Fruit fly (Drosophila melanogaster) whole organism, embryonic: Measurements from ENCODE around the gene Vlet.

Experiments used
- CG10147 ChIP-seq: fragments of 200-800 bp; sonication (Bioruptor generic); optimal IDR thresholded peaks from 2 replicates; lab custom pipeline; 2019; ENCODE audit warnings: missing biosample characterization, mild to moderate bottlenecking, missing genetic modification characterization, moderate library complexity
- CG10274 ChIP-seq: fragments of 200-800 bp; sonication (Bioruptor generic); optimal IDR thresholded peaks from 3 replicates; lab custom pipeline; 2017; ENCODE audit warnings: missing biosample characterization, mild to moderate bottlenecking, missing genetic modification characterization
- CG10431 ChIP-seq: fragments of 200-800 bp; sonication (Bioruptor generic); optimal IDR thresholded peaks from 3 replicates; lab custom pipeline; 2018; ENCODE audit warnings: missing biosample characterization, mild to moderate bottlenecking, missing genetic modification characterization
- CG10565 ChIP-seq: fragments of 200-800 bp; sonication (Bioruptor generic); optimal IDR thresholded peaks from 3 replicates; lab custom pipeline; 2016; ENCODE audit warnings: missing biosample characterization, mild to moderate bottlenecking, missing genetic modification characterization
- CG10959 ChIP-seq: fragments of 200-800 bp; sonication (Bioruptor generic); IDR thresholded peaks from 2 replicates; pipeline ENCODE4 v1.3.6; 2022; ENCODE audit warnings: missing biosample characterization, missing genetic modification characterization
- CG11085 ChIP-seq: fragments of 200-800 bp; sonication (Bioruptor generic); IDR thresholded peaks from 2 replicates; pipeline ENCODE4 v1.3.6; 2022; ENCODE audit warnings: missing biosample characterization, missing genetic modification characterization
- CG11093 ChIP-seq: fragments of 200-800 bp; sonication (Bioruptor generic); IDR thresholded peaks from 3 replicates; pipeline ENCODE4 v1.3.6; 2022; ENCODE audit warnings: missing biosample characterization, missing genetic modification characterization
- CG12155 ChIP-seq: fragments of 200-800 bp; sonication (Bioruptor generic); optimal IDR thresholded peaks from 3 replicates; lab custom pipeline; 2016; ENCODE audit warnings: missing biosample characterization, missing genetic modification characterization
- CG1233 ChIP-seq: fragments of 200-800 bp; sonication (Bioruptor generic); optimal IDR thresholded peaks from 4 replicates; lab custom pipeline; 2018; ENCODE audit warnings: missing biosample characterization, mild to moderate bottlenecking, missing genetic modification characterization
- CG13775 ChIP-seq: fragments of 200-800 bp; sonication (Bioruptor generic); optimal IDR thresholded peaks from 3 replicates; lab custom pipeline; 2017; ENCODE audit warnings: missing biosample characterization, mild to moderate bottlenecking, missing genetic modification characterization
- CG1529 ChIP-seq: fragments of 200-800 bp; sonication (Bioruptor generic); optimal IDR thresholded peaks from 3 replicates; lab custom pipeline; 2018; ENCODE audit warnings: missing biosample characterization, missing genetic modification characterization
- CG16815 ChIP-seq: fragments of 200-800 bp; sonication (Bioruptor generic); optimal IDR thresholded peaks from 3 replicates; lab custom pipeline; 2017; ENCODE audit warnings: missing biosample characterization, mild to moderate bottlenecking, missing genetic modification characterization
- CG17186 ChIP-seq: fragments of 200-800 bp; sonication (Bioruptor generic); optimal IDR thresholded peaks from 3 replicates; lab custom pipeline; 2017; ENCODE audit warnings: missing biosample characterization, missing genetic modification reagents, missing genetic modification characterization
- CG17359 ChIP-seq: fragments of 200-800 bp; sonication (Bioruptor generic); optimal IDR thresholded peaks from 3 replicates; lab custom pipeline; 2018; ENCODE audit warnings: missing biosample characterization, mild to moderate bottlenecking, missing genetic modification characterization, moderate library complexity
- CG33213 ChIP-seq: fragments of 200-800 bp; sonication (Bioruptor generic); optimal IDR thresholded peaks from 3 replicates; lab custom pipeline; 2016; ENCODE audit warnings: missing biosample characterization, missing genetic modification characterization
- CG4404 ChIP-seq: fragments of 200-800 bp; sonication (Bioruptor generic); IDR thresholded peaks from 2 replicates; pipeline ENCODE4 v1.3.6; 2022; ENCODE audit warnings: missing biosample characterization, missing genetic modification characterization
- CG5180 ChIP-seq: fragments of 200-800 bp; sonication (Bioruptor generic); optimal IDR thresholded peaks from 3 replicates; lab custom pipeline; 2017; ENCODE audit warnings: missing biosample characterization, missing genetic modification characterization, mild to moderate bottlenecking, moderate library complexity, missing genetic modification reagents
- CG6854 ChIP-seq: fragments of 200-800 bp; sonication (Bioruptor generic); optimal IDR thresholded peaks from 3 replicates; lab custom pipeline; 2017; ENCODE audit warnings: missing biosample characterization, mild to moderate bottlenecking, missing genetic modification characterization
- CG7357 ChIP-seq: fragments of 200-800 bp; sonication (Bioruptor generic); IDR thresholded peaks from 3 replicates; pipeline ENCODE4 v1.3.6; 2022; ENCODE audit warnings: missing biosample characterization, missing genetic modification characterization
- CG7786 ChIP-seq: fragments of 200-800 bp; sonication (Bioruptor generic); optimal IDR thresholded peaks from 2 replicates; lab custom pipeline; 2016; ENCODE audit warnings: missing biosample characterization, missing genetic modification characterization
- CG7987 ChIP-seq: fragments of 200-800 bp; sonication (Bioruptor generic); optimal IDR thresholded peaks from 2 replicates; lab custom pipeline; 2018; ENCODE audit warnings: missing biosample characterization, mild to moderate bottlenecking, missing genetic modification characterization, moderate library complexity
- CTCF ChIP-seq: fragments of 200-800 bp; sonication (Bioruptor generic); optimal IDR thresholded peaks from 2 replicates; lab custom pipeline; 2017; ENCODE audit warnings: missing biosample characterization, mild to moderate bottlenecking, missing genetic modification characterization, moderate library complexity
- Dll ChIP-seq: fragments of 200-800 bp; sonication (Bioruptor generic); IDR thresholded peaks from 4 replicates; pipeline ENCODE4 v1.3.6; 2022; ENCODE audit warnings: missing biosample characterization, missing genetic modification characterization; ENCODE audit not compliant: partially characterized antibody
- H2.0 ChIP-seq: fragments of 200-800 bp; sonication (Bioruptor generic); IDR thresholded peaks from 2 replicates; pipeline ENCODE4 v1.3.6; 2022; ENCODE audit warnings: missing biosample characterization, missing genetic modification characterization
- Hey ChIP-seq: fragments of 200-800 bp; sonication (Bioruptor generic); optimal IDR thresholded peaks from 3 replicates; lab custom pipeline; 2018; ENCODE audit warnings: missing biosample characterization, mild to moderate bottlenecking, missing genetic modification characterization
- Jarid2 ChIP-seq: fragments of 200-800 bp; sonication (Bioruptor generic); optimal IDR thresholded peaks from 3 replicates; lab custom pipeline; 2017; ENCODE audit warnings: mild to moderate bottlenecking, missing biosample characterization, missing genetic modification reagents, missing genetic modification characterization
- Kr ChIP-seq: fragments of 200-800 bp; sonication (Bioruptor generic); optimal IDR thresholded peaks from 2 replicates; lab custom pipeline; 2017; ENCODE audit warnings: missing biosample characterization, mild to moderate bottlenecking, missing genetic modification characterization
- Max ChIP-seq: fragments of 200-800 bp; sonication (Bioruptor generic); optimal IDR thresholded peaks from 2 replicates; lab custom pipeline; 2016; ENCODE audit warnings: missing biosample characterization, mild to moderate bottlenecking, missing genetic modification characterization
- Mrtf ChIP-seq: fragments of 200-800 bp; sonication (Bioruptor generic); IDR thresholded peaks from 3 replicates; pipeline ENCODE4 v1.3.6; 2022; ENCODE audit warnings: missing biosample characterization, missing genetic modification characterization
- Oli ChIP-seq: fragments of 200-800 bp; sonication (Bioruptor generic); optimal IDR thresholded peaks from 2 replicates; lab custom pipeline; 2018; ENCODE audit warnings: missing biosample characterization, mild to moderate bottlenecking, missing genetic modification characterization, moderate library complexity
- Optix ChIP-seq: fragments of 200-800 bp; sonication (Bioruptor generic); IDR thresholded peaks from 3 replicates; pipeline ENCODE4 v1.3.6; 2022; ENCODE audit warnings: missing biosample characterization, missing genetic modification characterization
- Sox102F ChIP-seq: fragments of 200-800 bp; sonication (Bioruptor generic); optimal IDR thresholded peaks from 2 replicates; lab custom pipeline; 2018; ENCODE audit warnings: missing biosample characterization, mild to moderate bottlenecking, missing genetic modification characterization, moderate library complexity
- Xrp1 ChIP-seq: fragments of 200-800 bp; sonication (Bioruptor generic); IDR thresholded peaks from 2 replicates; pipeline ENCODE4 v1.3.6; 2022; ENCODE audit warnings: missing biosample characterization, missing genetic modification characterization
- amos ChIP-seq: fragments of 200-800 bp; sonication (Bioruptor generic); IDR thresholded peaks from 2 replicates; pipeline ENCODE4 v1.3.6; 2022; ENCODE audit warnings: missing biosample characterization, missing genetic modification characterization; ENCODE audit not compliant: partially characterized antibody
- chn ChIP-seq: fragments of 200-800 bp; sonication (Bioruptor generic); optimal IDR thresholded peaks from 2 replicates; lab custom pipeline; 2016; ENCODE audit warnings: missing biosample characterization, missing genetic modification characterization
- ci ChIP-seq: fragments of 200-800 bp; sonication (Bioruptor generic); IDR thresholded peaks from 3 replicates; pipeline ENCODE4 v1.3.6; 2022; ENCODE audit warnings: missing biosample characterization, missing genetic modification characterization
- danr ChIP-seq: fragments of 200-800 bp; sonication (Bioruptor generic); IDR thresholded peaks from 2 replicates; pipeline ENCODE4 v1.3.6; 2022; ENCODE audit warnings: missing biosample characterization, missing genetic modification characterization
- eyg ChIP-seq: fragments of 200-800 bp; sonication (Bioruptor generic); optimal IDR thresholded peaks from 3 replicates; lab custom pipeline; 2016; ENCODE audit warnings: missing biosample characterization, missing genetic modification characterization
- gfzf ChIP-seq: fragments of 200-800 bp; sonication (Bioruptor generic); optimal IDR thresholded peaks from 2 replicates; lab custom pipeline; 2016; ENCODE audit warnings: missing biosample characterization, mild to moderate bottlenecking, missing genetic modification characterization, moderate library complexity
- gt ChIP-seq: fragments of 200-800 bp; sonication (Bioruptor generic); IDR thresholded peaks from 2 replicates; pipeline ENCODE4 v1.3.6; 2022; ENCODE audit warnings: missing biosample characterization, missing genetic modification characterization
- h ChIP-seq: fragments of >200 bp; optimal IDR thresholded peaks from 2 replicates; lab custom pipeline; 2017
- hkb ChIP-seq, 2 experiments: fragments of 200-800 bp in 1 of 2; fragments of >200 bp in 1 of 2; sonication (Bioruptor generic) in 1 of 2; IDR thresholded peaks in 1 of 2; optimal IDR thresholded peaks in 1 of 2; 2 replicates each; pipeline versions ENCODE4 v1.3.6 to Lab custom; 2017 to 2022; ENCODE audit warnings: missing biosample characterization in 1 of 2, missing genetic modification characterization in 1 of 2
- oc ChIP-seq: fragments of 200-800 bp; sonication (Bioruptor generic); optimal IDR thresholded peaks from 2 replicates; lab custom pipeline; 2018; ENCODE audit warnings: missing biosample characterization, mild to moderate bottlenecking, missing genetic modification characterization, moderate library complexity
- repo ChIP-seq: fragments of 200-800 bp; sonication (Bioruptor generic); optimal IDR thresholded peaks from 2 replicates; lab custom pipeline; 2016; ENCODE audit warnings: missing biosample characterization, missing genetic modification characterization
- ro ChIP-seq: fragments of 200-800 bp; sonication (Bioruptor generic); IDR thresholded peaks from 2 replicates; pipeline ENCODE4 v1.3.6; 2022; ENCODE audit warnings: missing biosample characterization, missing genetic modification characterization
- row ChIP-seq: fragments of 200-800 bp; sonication (Bioruptor generic); IDR thresholded peaks from 3 replicates; pipeline ENCODE4 v1.3.6; 2022; ENCODE audit warnings: missing biosample characterization, missing genetic modification characterization
- sens ChIP-seq: fragments of 200-800 bp; sonication (Bioruptor generic); peaks from one replicate; lab custom pipeline; 2016; ENCODE audit warnings: missing biosample characterization, missing genetic modification characterization
- shn ChIP-seq: fragments of 200-800 bp; sonication (Bioruptor generic); optimal IDR thresholded peaks from 3 replicates; lab custom pipeline; 2016; ENCODE audit warnings: missing biosample characterization, missing genetic modification characterization
- trem ChIP-seq: fragments of 200-800 bp; optimal IDR thresholded peaks from 3 replicates; lab custom pipeline; 2019; ENCODE audit warnings: missing biosample characterization, mild to moderate bottlenecking, missing genetic modification characterization, moderate library complexity

Gene Vlet

dm6 chrX:11681558-11682551, 3.5 kb upstream of the Vlet start (continued):
- TF ChIP-seq CG6854 (GFP tag; lab: Kevin White, UChicago) (peak; percentile 41), CG5180 (GFP tag; lab: Kevin White, UChicago) (no peak), h (lab: Kevin White, UChicago) (no peak), Sox102F (GFP tag; lab: Kevin White, UChicago) (peak; percentile 61), amos (GFP tag; lab: Robert Waterston, UW) (peak; percentile 58; the same call in 1 of the 2 replicates), CG10431 (no peak), CG12155 (GFP tag; lab: Kevin White, UChicago) (peak; percentile 61), CG4404 (GFP tag; lab: Robert Waterston, UW) (no peak), CG7357 (no peak), CG7786 (GFP tag; lab: Kevin White, UChicago) (peak; percentile 69), CG33213 (GFP tag; lab: Kevin White, UChicago) (peak; percentile 27), CG11093 (GFP tag; lab: Robert Waterston, UW) (no peak), row (GFP tag; lab: Robert Waterston, UW) (peak; percentile 79), H2.0 (no peak), CG16815 (GFP tag; lab: Kevin White, UChicago) (peak; percentile 25), CG17186 (no peak), Hey (tag; lab: Kevin White, UChicago) (no peak), Dll (GFP tag; lab: Robert Waterston, UW) (peak; percentile 73), Mrtf (GFP tag; lab: Robert Waterston, UW) (no peak), CG10959 (GFP tag; lab: Robert Waterston, UW) (no peak), CG17359 (tag; lab: Kevin White, UChicago) (peak; percentile 46), CG1233 (GFP tag; lab: Kevin White, UChicago) (peak; percentile 2), Jarid2 (GFP tag; lab: Kevin White, UChicago) (peak; percentile 69), CG10565 (GFP tag; lab: Kevin White, UChicago) (no peak), gt (GFP tag; lab: Robert Waterston, UW) (no peak), CG1529 (GFP tag; lab: Kevin White, UChicago) (no peak), Xrp1 (GFP tag; lab: Robert Waterston, UW) (peak; percentile 52; the same call in 1 of the 2 replicates), trem (tag; lab: Kevin White, UChicago) (peak; percentile 38), CTCF (GFP tag; lab: Kevin White, UChicago) (peak; percentile 87), eyg (GFP tag; lab: Kevin White, UChicago) (peak; percentile 44), hkb (optimal IDR thresholded peaks at IDR 0.05; lab: Kevin White, UChicago) (no peak), hkb (GFP tag; IDR thresholded peaks at IDR 0.05; lab: Robert Waterston, UW) (no peak), Kr (GFP tag; lab: Kevin White, UChicago) (no peak), Oli (tag; lab: Kevin White, UChicago) (peak; percentile 48), repo (GFP tag; lab: Kevin White, UChicago) (peak; percentile 7), ro (GFP tag; lab: Robert Waterston, UW) (no peak), oc (tag; lab: Kevin White, UChicago) (no peak), danr (GFP tag; lab: Robert Waterston, UW) (no peak), CG11085 (GFP tag; lab: Robert Waterston, UW) (no peak), CG10147 (GFP tag; lab: Kevin White, UChicago) (peak; percentile 65), sens (GFP tag; lab: Kevin White, UChicago) (peak; percentile 94), CG7987 (peak; percentile 63), ci (GFP tag; lab: Robert Waterston, UW) (peak; percentile 72; the same call in 1 of the 3 replicates), CG10274 (GFP tag; lab: Kevin White, UChicago) (peak; percentile 41), Optix (GFP tag; lab: Robert Waterston, UW) (no peak), Max (GFP tag; lab: Kevin White, UChicago) (peak; percentile 21), CG13775 (peak; percentile 31), gfzf (GFP tag; lab: Kevin White, UChicago) (peak; percentile 14), chn (GFP tag; lab: Kevin White, UChicago) (peak; percentile 53), shn (GFP tag; lab: Kevin White, UChicago) (peak; percentile 79)
